Worm (Caenorhabditis elegans) whole organism, mixed stage, embryonic: Measurements from ENCODE around the gene srw-97.

Experiments used
- blmp-1 ChIP-seq: fragments of 150-350 bp; optimal IDR thresholded peaks from 2 replicates; lab custom pipeline; 2014; ENCODE audit warnings: missing biosample characterization, missing genetic modification characterization
- ceh-43 ChIP-seq: fragments of 200-800 bp; sonication (Bioruptor generic); optimal IDR thresholded peaks from 2 replicates; lab custom pipeline; 2018; ENCODE audit warnings: mild to moderate bottlenecking, missing genetic modification characterization, moderate library complexity, missing compliant biosample characterization
- ces-1 ChIP-seq: fragments of 150-350 bp; optimal IDR thresholded peaks from 2 replicates; lab custom pipeline; 2014; ENCODE audit warnings: missing biosample characterization, missing genetic modification reagents, missing genetic modification characterization
- elt-1 ChIP-seq: sonication (generic microtip); optimal IDR thresholded peaks from 2 replicates; lab custom pipeline; 2017; ENCODE audit warnings: missing genetic modification characterization, mild to moderate bottlenecking, missing compliant biosample characterization, antibody characterized with exemption, moderate library complexity, borderline replicate concordance; ENCODE audit not compliant: insufficient read depth
- lin-13 ChIP-seq: fragments of 150-350 bp; optimal IDR thresholded peaks from 2 replicates; lab custom pipeline; 2014; ENCODE audit warnings: missing biosample characterization, missing genetic modification characterization
- lsy-2 ChIP-seq: fragments of 150-350 bp; optimal IDR thresholded peaks from 2 replicates; lab custom pipeline; 2014; ENCODE audit warnings: missing biosample characterization, missing genetic modification characterization
- nhr-237 ChIP-seq: fragments of 150-350 bp; optimal IDR thresholded peaks from 2 replicates; lab custom pipeline; 2014; ENCODE audit warnings: missing biosample characterization, missing genetic modification characterization
- pha-4 ChIP-seq: fragments of 150-350 bp; optimal IDR thresholded peaks from 2 replicates; lab custom pipeline; 2018; ENCODE audit warnings: missing biosample characterization, missing genetic modification reagents, missing genetic modification characterization

DNA sequence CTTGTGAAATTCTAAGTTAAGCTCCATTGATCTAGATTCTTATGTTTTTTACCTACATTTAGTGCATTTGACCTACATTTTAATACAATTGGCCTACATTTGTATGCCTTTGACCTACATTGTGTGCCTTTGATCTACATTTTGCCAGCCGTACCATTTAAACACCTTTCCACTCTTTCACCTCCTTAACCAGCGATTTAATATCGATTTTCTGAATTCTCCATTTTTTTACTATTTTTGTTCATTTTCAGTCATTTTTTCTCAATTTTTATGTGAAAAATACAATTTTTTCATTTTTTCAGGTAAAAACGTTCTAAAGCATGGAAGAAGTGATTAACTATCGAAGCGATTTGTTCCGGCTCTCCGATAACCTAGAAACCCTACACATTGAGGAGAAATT lies 44.1 kb upstream of the srw-97 start, which contains the start of gene btb-7:
- TF ChIP-seq elt-1 (tag; lab: Kevin White, UChicago) (no peak), pha-4 (tag; lab: Kevin White, UChicago) (no peak), blmp-1 (no peak), ceh-43 (no peak), ces-1 (GFP tag; lab: Kevin White, UChicago) (no peak), lsy-2 (tag; lab: Kevin White, UChicago) (no peak), nhr-237 (tag; lab: Kevin White, UChicago) (no peak), lin-13 (no peak)
